Fruit fly (Drosophila melanogaster) whole organism, embryonic: Measurements from ENCODE around the gene tra.

Experiments used
- B-H1 ChIP-seq: fragments of 200-800 bp; sonication (Bioruptor generic); IDR thresholded peaks from 3 replicates; pipeline ENCODE4 v1.3.6; 2022; ENCODE audit warnings: missing biosample characterization, missing genetic modification characterization
- CG10431 ChIP-seq: fragments of 200-800 bp; sonication (Bioruptor generic); optimal IDR thresholded peaks from 3 replicates; lab custom pipeline; 2018; ENCODE audit warnings: missing biosample characterization, mild to moderate bottlenecking, missing genetic modification characterization
- CG10462 ChIP-seq: fragments of 200-800 bp; sonication (Bioruptor generic); optimal IDR thresholded peaks from 2 replicates; lab custom pipeline; 2016; ENCODE audit warnings: missing biosample characterization, missing genetic modification characterization
- CG10565 ChIP-seq: fragments of 200-800 bp; sonication (Bioruptor generic); optimal IDR thresholded peaks from 3 replicates; lab custom pipeline; 2016; ENCODE audit warnings: missing biosample characterization, mild to moderate bottlenecking, missing genetic modification characterization
- CG1233 ChIP-seq: fragments of 200-800 bp; sonication (Bioruptor generic); optimal IDR thresholded peaks from 4 replicates; lab custom pipeline; 2018; ENCODE audit warnings: missing biosample characterization, mild to moderate bottlenecking, missing genetic modification characterization
- CG13123 ChIP-seq: fragments of 200-800 bp; sonication (Bioruptor generic); optimal IDR thresholded peaks from 2 replicates; lab custom pipeline; 2016; ENCODE audit warnings: missing biosample characterization, missing genetic modification characterization
- CG13775 ChIP-seq: fragments of 200-800 bp; sonication (Bioruptor generic); optimal IDR thresholded peaks from 3 replicates; lab custom pipeline; 2017; ENCODE audit warnings: missing biosample characterization, mild to moderate bottlenecking, missing genetic modification characterization
- CG15696 ChIP-seq: fragments of 200-800 bp; sonication (Bioruptor generic); optimal IDR thresholded peaks from 2 replicates; lab custom pipeline; 2019; ENCODE audit warnings: missing biosample characterization, mild to moderate bottlenecking, missing genetic modification characterization, moderate library complexity
- CG17385 ChIP-seq: fragments of 200-800 bp; sonication (Bioruptor generic); optimal IDR thresholded peaks from 3 replicates; lab custom pipeline; 2018; ENCODE audit warnings: missing biosample characterization, mild to moderate bottlenecking, missing genetic modification characterization
- CG17912 ChIP-seq: fragments of 200-800 bp; sonication (Bioruptor generic); optimal IDR thresholded peaks from 2 replicates; lab custom pipeline; 2018; ENCODE audit warnings: missing biosample characterization, mild to moderate bottlenecking, missing genetic modification characterization
- CG18764 ChIP-seq: fragments of 200-800 bp; sonication (Bioruptor generic); optimal IDR thresholded peaks from 3 replicates; lab custom pipeline; 2016; ENCODE audit warnings: missing biosample characterization, missing genetic modification characterization
- CG2199 ChIP-seq: fragments of 200-800 bp; sonication (Bioruptor generic); IDR thresholded peaks from 3 replicates; pipeline ENCODE4 v1.3.6; 2022; ENCODE audit warnings: missing biosample characterization, missing genetic modification characterization
- CG2875 ChIP-seq: fragments of 200-800 bp; sonication (Bioruptor generic); optimal IDR thresholded peaks from 2 replicates; lab custom pipeline; 2017; ENCODE audit warnings: missing biosample characterization, mild to moderate bottlenecking, missing genetic modification characterization, missing genetic modification reagents
- CG34224 ChIP-seq: fragments of 200-800 bp; sonication (Bioruptor generic); IDR thresholded peaks from 3 replicates; pipeline ENCODE4 v1.3.6; 2022; ENCODE audit warnings: missing biosample characterization, missing genetic modification characterization; ENCODE audit not compliant: partially characterized antibody
- CG34422 ChIP-seq: fragments of 200-800 bp; sonication (Bioruptor generic); IDR thresholded peaks from 3 replicates; pipeline ENCODE4 v1.3.6; 2022; ENCODE audit warnings: missing biosample characterization, missing genetic modification characterization
- CG6813 ChIP-seq: fragments of 200-800 bp; sonication (Bioruptor generic); optimal IDR thresholded peaks from 2 replicates; lab custom pipeline; 2017; ENCODE audit warnings: missing biosample characterization, missing genetic modification characterization, mild to moderate bottlenecking, moderate library complexity, missing genetic modification reagents
- CG7786 ChIP-seq: fragments of 200-800 bp; sonication (Bioruptor generic); optimal IDR thresholded peaks from 2 replicates; lab custom pipeline; 2016; ENCODE audit warnings: missing biosample characterization, missing genetic modification characterization
- CG8089 ChIP-seq: fragments of 200-800 bp; sonication (Bioruptor generic); optimal IDR thresholded peaks from 3 replicates; lab custom pipeline; 2016; ENCODE audit warnings: missing biosample characterization, missing genetic modification characterization
- CG8281 ChIP-seq: fragments of 200-800 bp; sonication (Bioruptor generic); optimal IDR thresholded peaks from 2 replicates; lab custom pipeline; 2018; ENCODE audit warnings: missing biosample characterization, mild to moderate bottlenecking, missing genetic modification characterization, moderate library complexity
- CG8944 ChIP-seq: fragments of 200-800 bp; sonication (Bioruptor generic); optimal IDR thresholded peaks from 3 replicates; lab custom pipeline; 2016; ENCODE audit warnings: missing biosample characterization, missing genetic modification characterization
- CG9932 ChIP-seq: fragments of 200-800 bp; sonication (Bioruptor generic); IDR thresholded peaks from 2 replicates; pipeline ENCODE4 v1.3.6; 2022; ENCODE audit warnings: missing biosample characterization, missing genetic modification characterization
- CkIIα-i1 ChIP-seq: fragments of 200-800 bp; sonication (Bioruptor generic); IDR thresholded peaks from 2 replicates; pipeline ENCODE4 v1.3.6; 2022; ENCODE audit warnings: missing biosample characterization, missing genetic modification characterization
- CoRest ChIP-seq: fragments of 200-800 bp; sonication (Bioruptor generic); optimal IDR thresholded peaks from 3 replicates; lab custom pipeline; 2018; ENCODE audit warnings: missing biosample characterization, mild to moderate bottlenecking, missing genetic modification characterization, moderate library complexity
- Dll ChIP-seq: fragments of 200-800 bp; sonication (Bioruptor generic); IDR thresholded peaks from 4 replicates; pipeline ENCODE4 v1.3.6; 2022; ENCODE audit warnings: missing biosample characterization, missing genetic modification characterization; ENCODE audit not compliant: partially characterized antibody
- ERR ChIP-seq: fragments of 200-800 bp; sonication (Bioruptor generic); optimal IDR thresholded peaks from 2 replicates; lab custom pipeline; 2016; ENCODE audit warnings: missing biosample characterization, missing genetic modification characterization
- Eip74EF ChIP-seq, 2 experiments: fragments of 200-800 bp in 1 of 2; fragments of >200 bp in 1 of 2; sonication (Bioruptor generic) in 1 of 2; optimal IDR thresholded peaks; 2 replicates each; lab custom pipeline; 2017 to 2019; ENCODE audit warnings: missing biosample characterization in 2 of 2, missing genetic modification characterization in 2 of 2, mild to moderate bottlenecking in 1 of 2, moderate library complexity in 1 of 2
- Elba2 ChIP-seq: fragments of 200-800 bp; sonication (Bioruptor generic); optimal IDR thresholded peaks from 3 replicates; lab custom pipeline; 2016; ENCODE audit warnings: missing biosample characterization, missing genetic modification characterization
- HLH3B ChIP-seq: fragments of 200-800 bp; sonication (Bioruptor generic); IDR thresholded peaks from 2 replicates; pipeline ENCODE4 v1.3.6; 2022; ENCODE audit warnings: missing biosample characterization, missing genetic modification characterization
- Myb ChIP-seq: fragments of 200-800 bp; sonication (Bioruptor generic); optimal IDR thresholded peaks from 2 replicates; lab custom pipeline; 2016; ENCODE audit warnings: missing biosample characterization, missing genetic modification characterization
- NK7.1 ChIP-seq: fragments of 200-800 bp; sonication (Bioruptor generic); optimal IDR thresholded peaks from 3 replicates; lab custom pipeline; 2016; ENCODE audit warnings: missing biosample characterization, missing genetic modification characterization
- Neu2 ChIP-seq: fragments of 200-800 bp; sonication (Bioruptor generic); optimal IDR thresholded peaks from 3 replicates; lab custom pipeline; 2016; ENCODE audit warnings: missing biosample characterization, missing genetic modification characterization, borderline replicate concordance
- Nf-YC ChIP-seq: fragments of 200-800 bp; optimal IDR thresholded peaks from 3 replicates; lab custom pipeline; 2019; ENCODE audit warnings: missing biosample characterization, mild to moderate bottlenecking, missing genetic modification characterization, moderate library complexity
- NfI ChIP-seq: fragments of 200-800 bp; sonication (Bioruptor generic); optimal IDR thresholded peaks from 3 replicates; lab custom pipeline; 2018; ENCODE audit warnings: missing biosample characterization, mild to moderate bottlenecking, missing genetic modification characterization, moderate library complexity
- Scr ChIP-seq: fragments of 200-800 bp; sonication (Bioruptor generic); IDR thresholded peaks from 2 replicates; pipeline ENCODE4 v1.3.6; 2022; ENCODE audit warnings: missing biosample characterization, missing genetic modification characterization; ENCODE audit not compliant: partially characterized antibody
- Ssrp ChIP-seq: fragments of 200-800 bp; sonication (Bioruptor generic); optimal IDR thresholded peaks from 2 replicates; lab custom pipeline; 2018; ENCODE audit warnings: missing biosample characterization, mild to moderate bottlenecking, missing genetic modification characterization, moderate library complexity
- cato ChIP-seq: fragments of 200-800 bp; sonication (Bioruptor generic); optimal IDR thresholded peaks from 2 replicates; lab custom pipeline; 2016; ENCODE audit warnings: missing biosample characterization, missing genetic modification characterization, borderline replicate concordance
- dysf ChIP-seq: fragments of 200-800 bp; sonication (Bioruptor generic); IDR thresholded peaks from 3 replicates; pipeline ENCODE4 v1.3.6; 2022; ENCODE audit warnings: missing biosample characterization, missing genetic modification characterization
- fd64A ChIP-seq: fragments of 200-800 bp; sonication (Bioruptor generic); optimal IDR thresholded peaks from 3 replicates; lab custom pipeline; 2018; ENCODE audit warnings: missing biosample characterization, mild to moderate bottlenecking, missing genetic modification characterization
- fd96Cb ChIP-seq: fragments of 200-800 bp; sonication (Bioruptor generic); optimal IDR thresholded peaks from 2 replicates; lab custom pipeline; 2018; ENCODE audit warnings: missing biosample characterization, mild to moderate bottlenecking, missing genetic modification characterization, moderate library complexity
- gsb ChIP-seq: fragments of 200-800 bp; sonication (Bioruptor generic); IDR thresholded peaks from 2 replicates; pipeline ENCODE4 v1.3.6; 2022; ENCODE audit warnings: missing biosample characterization, missing genetic modification characterization
- jumu ChIP-seq: fragments of 200-800 bp; sonication (Bioruptor generic); optimal IDR thresholded peaks from 3 replicates; lab custom pipeline; 2016; ENCODE audit warnings: missing biosample characterization, missing genetic modification characterization
- pb ChIP-seq: fragments of 200-800 bp; sonication (Bioruptor generic); optimal IDR thresholded peaks from 3 replicates; lab custom pipeline; 2016; ENCODE audit warnings: missing biosample characterization, missing genetic modification characterization
- prd ChIP-seq, 3 experiments: fragments of >200 bp in 2 of 3; fragments of 200-800 bp in 1 of 3; sonication (Bioruptor generic) in 1 of 3; optimal IDR thresholded peaks in 2 of 3; IDR thresholded peaks in 1 of 3; 2 replicates in 2 of 3; 3 replicates in 1 of 3; pipeline versions ENCODE4 v1.3.6 to Lab custom; 2017 to 2022; ENCODE audit warnings: missing biosample characterization in 1 of 3, missing genetic modification characterization in 1 of 3
- sens ChIP-seq: fragments of 200-800 bp; sonication (Bioruptor generic); peaks from one replicate; lab custom pipeline; 2016; ENCODE audit warnings: missing biosample characterization, missing genetic modification characterization
- shn ChIP-seq: fragments of 200-800 bp; sonication (Bioruptor generic); optimal IDR thresholded peaks from 3 replicates; lab custom pipeline; 2016; ENCODE audit warnings: missing biosample characterization, missing genetic modification characterization
- sna ChIP-seq: fragments of 200-800 bp; sonication (Bioruptor generic); IDR thresholded peaks from 2 replicates; pipeline ENCODE4 v1.3.6; 2022; ENCODE audit warnings: missing biosample characterization, missing genetic modification characterization; ENCODE audit not compliant: partially characterized antibody
- stwl ChIP-seq: fragments of 200-800 bp; sonication (Bioruptor generic); optimal IDR thresholded peaks from 3 replicates; lab custom pipeline; 2018; ENCODE audit warnings: missing biosample characterization, mild to moderate bottlenecking, missing genetic modification characterization, moderate library complexity
- wdn ChIP-seq: fragments of 200-800 bp; sonication (Bioruptor generic); IDR thresholded peaks from 2 replicates; pipeline ENCODE4 v1.3.6; 2022; ENCODE audit warnings: missing biosample characterization, missing genetic modification characterization
- z ChIP-seq: fragments of 200-800 bp; sonication (Bioruptor generic); IDR thresholded peaks from 3 replicates; pipeline ENCODE4 v1.3.6; 2022; ENCODE audit warnings: missing biosample characterization, missing genetic modification characterization
- zen2 ChIP-seq: fragments of 200-800 bp; sonication (Bioruptor generic); IDR thresholded peaks from 3 replicates; pipeline ENCODE4 v1.3.6; 2022; ENCODE audit warnings: missing biosample characterization, missing genetic modification characterization; ENCODE audit not compliant: partially characterized antibody

tra gene

dm6 chr3L:16567495-16567894 lies 23.4 kb downstream of the tra start (continued):
- TF ChIP-seq zen2 (GFP tag; lab: Robert Waterston, UW) = no peak
- no peak for TF ChIP-seq Dll
- TF ChIP-seq NfI (GFP tag; lab: Kevin White, UChicago) = peak; percentile 36
- no peak for TF ChIP-seq CG34422 (GFP tag; lab: Robert Waterston, UW)
- peak; percentile 77 for TF ChIP-seq fd64A (GFP tag; lab: Kevin White, UChicago)
- peak; percentile 57; the same call in 2 of the 3 replicates for TF ChIP-seq dysf (GFP tag; lab: Robert Waterston, UW)
- peak; percentile 46 for TF ChIP-seq CG18764 (GFP tag; lab: Kevin White, UChicago)
- peak; percentile 2 for TF ChIP-seq CG6813
- peak; percentile 59 for TF ChIP-seq CG17385 (GFP tag; lab: Kevin White, UChicago)
- TF ChIP-seq gsb (GFP tag; lab: Robert Waterston, UW) = no peak
- peak; percentile 67 for TF ChIP-seq HLH3B
- peak; percentile 73 for TF ChIP-seq CoRest
- peak; percentile 72 for TF ChIP-seq Ssrp (tag; lab: Kevin White, UChicago)
- peak; percentile 12; the same call in 1 of the 3 replicates for TF ChIP-seq B-H1 (GFP tag; lab: Robert Waterston, UW)
- no peak for TF ChIP-seq CG34224 (GFP tag; lab: Robert Waterston, UW)
- no peak for TF ChIP-seq CG13123
- no peak for TF ChIP-seq CG8089 (GFP tag; lab: Kevin White, UChicago)
- TF ChIP-seq Myb (GFP tag; lab: Kevin White, UChicago) = no peak
- no peak for TF ChIP-seq CG2199 (GFP tag; lab: Robert Waterston, UW)
- TF ChIP-seq CG9932 (GFP tag; lab: Robert Waterston, UW) = no peak
- peak; percentile 20 for TF ChIP-seq CG1233 (GFP tag; lab: Kevin White, UChicago)
- TF ChIP-seq wdn (GFP tag; lab: Robert Waterston, UW) = no peak
- TF ChIP-seq CG17912 (GFP tag; lab: Kevin White, UChicago) = no peak
- no peak for TF ChIP-seq Neu2
- TF ChIP-seq CG7786 = no peak
- TF ChIP-seq CG15696 (tag; lab: Kevin White, UChicago) = peak; percentile 61
- peak; percentile 37 for TF ChIP-seq CG10431
- TF ChIP-seq CG10565 (GFP tag; lab: Kevin White, UChicago) = no peak
- peak; percentile 18 for TF ChIP-seq CG13775
- no peak for TF ChIP-seq CG8944 (GFP tag; lab: Kevin White, UChicago)
- TF ChIP-seq z (GFP tag; lab: Robert Waterston, UW) = no peak
- TF ChIP-seq Scr (GFP tag; lab: Robert Waterston, UW) = no peak
- no peak for TF ChIP-seq jumu (GFP tag; lab: Kevin White, UChicago)
- peak; percentile 65 for TF ChIP-seq sens
- TF ChIP-seq CkIIα-i1 (GFP tag; lab: Robert Waterston, UW) = no peak
- TF ChIP-seq prd (optimal IDR thresholded peaks at IDR 0.05; lab: Kevin White, UChicago) = no peak
- peak; percentile 73; the same call in 2 of the 3 replicates for TF ChIP-seq prd (GFP tag; IDR thresholded peaks at IDR 0.05; lab: Robert Waterston, UW)
- peak; percentile 73 for TF ChIP-seq fd96Cb (tag; lab: Kevin White, UChicago)
- TF ChIP-seq Eip74EF (GFP tag; optimal IDR thresholded peaks at IDR 0.05; lab: Kevin White, UChicago) = peak in 1 of 2 experiments; percentile 70
- no peak for TF ChIP-seq sna (GFP tag; lab: Robert Waterston, UW)
- TF ChIP-seq Nf-YC (tag; lab: Kevin White, UChicago) = peak; percentile 40
- no peak for TF ChIP-seq stwl
- TF ChIP-seq CG8281 (tag; lab: Kevin White, UChicago) = peak; percentile 32
- TF ChIP-seq pb (GFP tag; lab: Kevin White, UChicago) = no peak
- no peak for TF ChIP-seq NK7.1 (GFP tag; lab: Kevin White, UChicago)
- no peak for TF ChIP-seq shn (GFP tag; lab: Kevin White, UChicago)
- no peak for TF ChIP-seq ERR (GFP tag; lab: Kevin White, UChicago)
- no peak for TF ChIP-seq CG10462 (GFP tag; lab: Kevin White, UChicago)
- TF ChIP-seq Elba2 = no peak
- peak; percentile 50 for TF ChIP-seq CG2875
- TF ChIP-seq cato (GFP tag; lab: Kevin White, UChicago) = peak; percentile 6
